Fruit fly (Drosophila melanogaster) whole organism, embryonic: Measurements from ENCODE around the gene Tusp.

ENCODE experiments used
- Ada2b ChIP-seq: fragments of 200-800 bp; sonication (Bioruptor generic); IDR thresholded peaks from 2 replicates; pipeline ENCODE4 v1.3.6; 2022; ENCODE audit warnings: missing biosample characterization, missing genetic modification characterization
- C15 ChIP-seq: fragments of 200-800 bp; sonication (Bioruptor generic); IDR thresholded peaks from 3 replicates; pipeline ENCODE4 v1.3.6; 2022; ENCODE audit warnings: missing biosample characterization, missing genetic modification characterization
- CG10366 ChIP-seq: fragments of 200-800 bp; sonication (Bioruptor generic); IDR thresholded peaks from 2 replicates; pipeline ENCODE4 v1.3.6; 2022; ENCODE audit warnings: missing biosample characterization, missing genetic modification characterization
- CG10431 ChIP-seq: fragments of 200-800 bp; sonication (Bioruptor generic); optimal IDR thresholded peaks from 3 replicates; lab custom pipeline; 2018; ENCODE audit warnings: missing biosample characterization, mild to moderate bottlenecking, missing genetic modification characterization
- CG14860 ChIP-seq: fragments of 200-800 bp; sonication (Bioruptor generic); IDR thresholded peaks from 3 replicates; pipeline ENCODE4 v1.3.6; 2022; ENCODE audit warnings: missing biosample characterization, missing genetic modification characterization; ENCODE audit not compliant: partially characterized antibody
- CG15479 ChIP-seq: fragments of 200-800 bp; sonication (Bioruptor generic); optimal IDR thresholded peaks from 3 replicates; lab custom pipeline; 2019; ENCODE audit warnings: missing biosample characterization, mild to moderate bottlenecking, missing genetic modification characterization, moderate library complexity
- CG16863 ChIP-seq: fragments of 200-800 bp; sonication (Bioruptor generic); optimal IDR thresholded peaks from 3 replicates; lab custom pipeline; 2016; ENCODE audit warnings: missing biosample characterization, missing genetic modification characterization
- CG17361 ChIP-seq: fragments of 200-800 bp; sonication (Bioruptor generic); IDR thresholded peaks from 3 replicates; pipeline ENCODE4 v1.3.6; 2022; ENCODE audit warnings: missing biosample characterization, missing genetic modification characterization
- CG18619 ChIP-seq: fragments of 200-800 bp; sonication (Bioruptor generic); optimal IDR thresholded peaks from 3 replicates; lab custom pipeline; 2017; ENCODE audit warnings: missing biosample characterization, mild to moderate bottlenecking, missing genetic modification characterization
- CG4617 ChIP-seq: fragments of 200-800 bp; sonication (Bioruptor generic); optimal IDR thresholded peaks from 3 replicates; lab custom pipeline; 2016; ENCODE audit warnings: missing biosample characterization, missing genetic modification characterization, borderline replicate concordance
- CG4707 ChIP-seq: fragments of 200-800 bp; sonication (Bioruptor generic); optimal IDR thresholded peaks from 2 replicates; lab custom pipeline; 2018; ENCODE audit warnings: missing biosample characterization, mild to moderate bottlenecking, missing genetic modification characterization, moderate library complexity
- CG7963 ChIP-seq: fragments of 200-800 bp; sonication (Bioruptor generic); IDR thresholded peaks from 3 replicates; pipeline ENCODE4 v1.3.6; 2022; ENCODE audit warnings: missing biosample characterization, missing genetic modification characterization; ENCODE audit not compliant: partially characterized antibody
- CG9797 ChIP-seq: fragments of 200-800 bp; sonication (Bioruptor generic); optimal IDR thresholded peaks from 3 replicates; lab custom pipeline; 2018; ENCODE audit warnings: missing biosample characterization, mild to moderate bottlenecking, missing genetic modification characterization
- Dek ChIP-seq: fragments of 200-800 bp; sonication (Bioruptor generic); optimal IDR thresholded peaks from 3 replicates; lab custom pipeline; 2019; ENCODE audit warnings: missing biosample characterization, mild to moderate bottlenecking, missing genetic modification characterization, moderate library complexity
- Dll ChIP-seq: fragments of 200-800 bp; sonication (Bioruptor generic); IDR thresholded peaks from 4 replicates; pipeline ENCODE4 v1.3.6; 2022; ENCODE audit warnings: missing biosample characterization, missing genetic modification characterization; ENCODE audit not compliant: partially characterized antibody
- Doc3 ChIP-seq: fragments of 200-800 bp; sonication (Bioruptor generic); IDR thresholded peaks from 3 replicates; pipeline ENCODE4 v1.3.6; 2022; ENCODE audit warnings: missing biosample characterization, missing genetic modification characterization; ENCODE audit not compliant: partially characterized antibody
- Elba2 ChIP-seq: fragments of 200-800 bp; sonication (Bioruptor generic); optimal IDR thresholded peaks from 3 replicates; lab custom pipeline; 2016; ENCODE audit warnings: missing biosample characterization, missing genetic modification characterization
- Ets97D ChIP-seq: fragments of 200-800 bp; sonication (Bioruptor generic); optimal IDR thresholded peaks from 3 replicates; lab custom pipeline; 2016; ENCODE audit warnings: missing biosample characterization, missing genetic modification characterization
- HLHmδ ChIP-seq: fragments of 200-800 bp; sonication (Bioruptor generic); optimal IDR thresholded peaks from 2 replicates; lab custom pipeline; 2018; ENCODE audit warnings: missing biosample characterization, mild to moderate bottlenecking, missing genetic modification characterization, moderate library complexity
- MBD-R2 ChIP-seq: fragments of 200-800 bp; sonication (Bioruptor generic); IDR thresholded peaks from 2 replicates; pipeline ENCODE4 v1.3.6; 2022; ENCODE audit warnings: missing biosample characterization, missing genetic modification characterization
- MESR4 ChIP-seq: fragments of 200-800 bp; sonication (Bioruptor generic); optimal IDR thresholded peaks from 2 replicates; lab custom pipeline; 2018; ENCODE audit warnings: missing biosample characterization, mild to moderate bottlenecking, missing genetic modification characterization, moderate library complexity
- Meics ChIP-seq: fragments of 200-800 bp; sonication (Bioruptor generic); optimal IDR thresholded peaks from 2 replicates; lab custom pipeline; 2017; ENCODE audit warnings: missing biosample characterization, mild to moderate bottlenecking, missing genetic modification characterization
- Myb ChIP-seq: fragments of 200-800 bp; sonication (Bioruptor generic); optimal IDR thresholded peaks from 2 replicates; lab custom pipeline; 2016; ENCODE audit warnings: missing biosample characterization, missing genetic modification characterization
- Scr ChIP-seq: fragments of 200-800 bp; sonication (Bioruptor generic); IDR thresholded peaks from 2 replicates; pipeline ENCODE4 v1.3.6; 2022; ENCODE audit warnings: missing biosample characterization, missing genetic modification characterization; ENCODE audit not compliant: partially characterized antibody
- Trl ChIP-seq, 3 experiments: fragments of >200 bp in 2 of 3; fragments of 200-800 bp in 1 of 3; sonication (Bioruptor generic) in 1 of 3; optimal IDR thresholded peaks; 2 replicates in 1 of 3; 3 replicates in 2 of 3; lab custom pipeline; 2016 to 2017; ENCODE audit warnings: missing biosample characterization in 1 of 3, missing genetic modification characterization in 1 of 3
- Vsx1 ChIP-seq: fragments of 200-800 bp; sonication (Bioruptor generic); optimal IDR thresholded peaks from 2 replicates; lab custom pipeline; 2017; ENCODE audit warnings: missing biosample characterization, mild to moderate bottlenecking, missing genetic modification characterization, missing genetic modification reagents
- ap ChIP-seq: fragments of 200-800 bp; sonication (Bioruptor generic); IDR thresholded peaks from 2 replicates; pipeline ENCODE4 v1.3.6; 2022; ENCODE audit warnings: missing biosample characterization, missing genetic modification characterization
- bsh ChIP-seq, 2 experiments: fragments of 200-800 bp; sonication (Bioruptor generic); optimal IDR thresholded peaks; 2 replicates each; lab custom pipeline; 2017 to 2018; ENCODE audit warnings: mild to moderate bottlenecking in 2 of 2, missing biosample characterization in 2 of 2, missing genetic modification characterization in 2 of 2, moderate library complexity in 1 of 2
- dmrt99B ChIP-seq: fragments of 200-800 bp; sonication (Bioruptor generic); optimal IDR thresholded peaks from 2 replicates; lab custom pipeline; 2018; ENCODE audit warnings: missing biosample characterization, mild to moderate bottlenecking, missing genetic modification characterization, moderate library complexity
- fru ChIP-seq: fragments of >200 bp; optimal IDR thresholded peaks from 2 replicates; lab custom pipeline; 2017
- gfzf ChIP-seq: fragments of 200-800 bp; sonication (Bioruptor generic); optimal IDR thresholded peaks from 2 replicates; lab custom pipeline; 2016; ENCODE audit warnings: missing biosample characterization, mild to moderate bottlenecking, missing genetic modification characterization, moderate library complexity
- hbn ChIP-seq: fragments of 200-800 bp; sonication (Bioruptor generic); IDR thresholded peaks from 2 replicates; pipeline ENCODE4 v1.3.6; 2022; ENCODE audit warnings: missing biosample characterization, missing genetic modification characterization; ENCODE audit not compliant: partially characterized antibody
- jumu ChIP-seq: fragments of 200-800 bp; sonication (Bioruptor generic); optimal IDR thresholded peaks from 3 replicates; lab custom pipeline; 2016; ENCODE audit warnings: missing biosample characterization, missing genetic modification characterization
- kay ChIP-seq: fragments of 200-800 bp; sonication (Bioruptor generic); optimal IDR thresholded peaks from 2 replicates; lab custom pipeline; 2016; ENCODE audit warnings: missing biosample characterization, missing genetic modification characterization
- odd ChIP-seq: fragments of 200-800 bp; sonication (Bioruptor generic); optimal IDR thresholded peaks from 2 replicates; lab custom pipeline; 2017; ENCODE audit warnings: missing biosample characterization, mild to moderate bottlenecking, missing genetic modification characterization
- pb ChIP-seq: fragments of 200-800 bp; sonication (Bioruptor generic); optimal IDR thresholded peaks from 3 replicates; lab custom pipeline; 2016; ENCODE audit warnings: missing biosample characterization, missing genetic modification characterization
- pum ChIP-seq: fragments of 200-800 bp; sonication (Bioruptor generic); optimal IDR thresholded peaks from 2 replicates; lab custom pipeline; 2016; ENCODE audit warnings: missing biosample characterization, missing genetic modification characterization
- pzg ChIP-seq: fragments of 200-800 bp; sonication (Bioruptor generic); optimal IDR thresholded peaks from 3 replicates; lab custom pipeline; 2018; ENCODE audit warnings: missing biosample characterization, mild to moderate bottlenecking, missing genetic modification characterization, moderate library complexity
- schlank ChIP-seq: fragments of 200-800 bp; sonication (Bioruptor generic); optimal IDR thresholded peaks from 2 replicates; lab custom pipeline; 2018; ENCODE audit warnings: missing biosample characterization, mild to moderate bottlenecking, missing genetic modification characterization
- slou ChIP-seq: fragments of 200-800 bp; sonication (Bioruptor generic); optimal IDR thresholded peaks from 3 replicates; lab custom pipeline; 2016; ENCODE audit warnings: missing biosample characterization, missing genetic modification characterization
- twi ChIP-seq: fragments of 200-800 bp; optimal IDR thresholded peaks from 2 replicates; lab custom pipeline; 2019; ENCODE audit warnings: missing biosample characterization, mild to moderate bottlenecking, missing genetic modification characterization, moderate library complexity
- wor ChIP-seq: fragments of 200-800 bp; sonication (Bioruptor generic); IDR thresholded peaks from 2 replicates; pipeline ENCODE4 v1.3.6; 2022; ENCODE audit warnings: missing biosample characterization, missing genetic modification characterization
- z ChIP-seq: fragments of 200-800 bp; sonication (Bioruptor generic); IDR thresholded peaks from 3 replicates; pipeline ENCODE4 v1.3.6; 2022; ENCODE audit warnings: missing biosample characterization, missing genetic modification characterization

Tusp gene

dm6 chr3R:27581890-27582487 lies 25.7 kb upstream of the Tusp start, which contains the start of gene wdb (continued):
- TF ChIP-seq CG17361 (GFP tag; lab: Robert Waterston, UW) (no peak), odd (GFP tag; lab: Kevin White, UChicago) (no peak), Ets97D (GFP tag; lab: Kevin White, UChicago) (peak; percentile 8), pb (peak; percentile 14), bsh (GFP tag; optimal IDR thresholded peaks at IDR 0.05; lab: Kevin White, UChicago) (peak in 1 of 2 experiments; percentile 33), CG10366 (GFP tag; lab: Robert Waterston, UW) (no peak), Meics (GFP tag; lab: Kevin White, UChicago) (peak; percentile 51), Elba2 (GFP tag; lab: Kevin White, UChicago) (peak; percentile 9), fru (lab: Kevin White, UChicago) (no peak), CG16863 (peak; percentile 31), dmrt99B (tag; lab: Kevin White, UChicago) (peak; percentile 38), Trl (optimal IDR thresholded peaks at IDR 0.05; lab: Kevin White, UChicago) (no peak), Trl (GFP tag; optimal IDR thresholded peaks at IDR 0.05; lab: Kevin White, UChicago) (peak; percentile 50), Ada2b (GFP tag; lab: Robert Waterston, UW) (no peak), hbn (GFP tag; lab: Robert Waterston, UW) (no peak), ap (GFP tag; lab: Robert Waterston, UW) (no peak), wor (GFP tag; lab: Robert Waterston, UW) (no peak), jumu (GFP tag; lab: Kevin White, UChicago) (peak; percentile 26), twi (no peak), schlank (tag; lab: Kevin White, UChicago) (peak; percentile 42), C15 (no peak)
- TF ChIP-seq, all 482 proteins: peak for 121

- TF ChIP-seq z (GFP tag; lab: Robert Waterston, UW): 0 out of 3 replicates have a peak, but pooled peaks have one; percentile 12
- TF ChIP-seq MBD-R2 (GFP tag; lab: Robert Waterston, UW): peak; percentile 41
- 0 out of 4 replicates have a peak, but pooled peaks have one; percentile 42 for TF ChIP-seq Dll (GFP tag; lab: Robert Waterston, UW)
- TF ChIP-seq gfzf: peak; percentile 67
- TF ChIP-seq Dek: no peak
- TF ChIP-seq Vsx1 (GFP tag; lab: Kevin White, UChicago): peak; percentile 4
- TF ChIP-seq Scr (GFP tag; lab: Robert Waterston, UW): peak; percentile 16; the same call in 1 of the 2 replicates
- TF ChIP-seq CG9797 (GFP tag; lab: Kevin White, UChicago): peak; percentile 28
- no peak for TF ChIP-seq CG18619 (GFP tag; lab: Kevin White, UChicago)
- 0 out of 3 replicates have a peak, but pooled peaks have one; percentile 36 for TF ChIP-seq CG7963 (GFP tag; lab: Robert Waterston, UW)
- no peak for TF ChIP-seq slou
- TF ChIP-seq CG4617 (GFP tag; lab: Kevin White, UChicago): peak; percentile 66
- TF ChIP-seq MESR4 (GFP tag; lab: Kevin White, UChicago): peak; percentile 92
- TF ChIP-seq CG4707 (GFP tag; lab: Kevin White, UChicago): no peak
- no peak for TF ChIP-seq Doc3 (GFP tag; lab: Robert Waterston, UW)
- peak; percentile 37 for TF ChIP-seq kay
- peak; percentile 74 for TF ChIP-seq Myb (GFP tag; lab: Kevin White, UChicago)
- 0 out of 3 replicates have a peak, but pooled peaks have one; percentile 7 for TF ChIP-seq CG14860
- TF ChIP-seq pzg: peak; percentile 36
- no peak for TF ChIP-seq pum (GFP tag; lab: Kevin White, UChicago)
- TF ChIP-seq CG15479 (GFP tag; lab: Kevin White, UChicago): no peak
- no peak for TF ChIP-seq HLHmδ (GFP tag; lab: Kevin White, UChicago)
- no peak for TF ChIP-seq CG10431 (GFP tag; lab: Kevin White, UChicago)
Observed at dm6 chr3R:27582634-27583181, 25.0 kb upstream of the Tusp start, which contains the start of gene pins. TSS of gene pins (plus strand) at chr3R:27582840.
